Worm (Caenorhabditis elegans): ENCODE measurements around the gene R13D11.4.
"Not testable (repeated sequence)": the region's sequence is repeated elsewhere in the genome, so short reads cannot be mapped to it uniquely, and the experiment has no call there.

R13D11.4 gene

ce11 chrV:801555-802060 lies 9.0 kb upstream of the R13D11.4 start:
- TF ChIP-seq aly-1 (tag; optimal IDR thresholded peaks at IDR 0.05), result no peak
- no peak for TF ChIP-seq ceh-36 (tag; optimal IDR thresholded peaks at IDR 0.05)
- TF ChIP-seq ceh-13 (GFP tag; optimal IDR thresholded peaks at IDR 0.05), result no peak

ce11 chrV:802726-803125 lies 7.9 kb upstream of the R13D11.4 start:
- no peak for TF ChIP-seq ama-1 (optimal IDR thresholded peaks at IDR 0.05)
- TF ChIP-seq hnd-1 (tag; optimal IDR thresholded peaks at IDR 0.05), result no peak
- TF ChIP-seq scrt-1 (GFP tag; IDR thresholded peaks at IDR 0.05), result no peak
- TF ChIP-seq ceh-36 (tag; optimal IDR thresholded peaks at IDR 0.05), result no peak
- TF ChIP-seq F13C5.2 (tag; optimal IDR thresholded peaks at IDR 0.05), result no peak
- TF ChIP-seq pes-1 (GFP tag; IDR thresholded peaks at IDR 0.05), result no peak
- no peak for TF ChIP-seq flt-1 (GFP tag; IDR thresholded peaks at IDR 0.05)
- TF ChIP-seq ceh-13 (GFP tag; optimal IDR thresholded peaks at IDR 0.05), result no peak
- TF ChIP-seq tbx-37 (GFP tag; conservative IDR thresholded peaks at IDR 0.05), result no peak

- TF ChIP-seq ama-1 (optimal IDR thresholded peaks at IDR 0.05), result no peak
- TF ChIP-seq tbx-11 (GFP tag; IDR thresholded peaks at IDR 0.05), result no peak
- TF ChIP-seq pes-1 (GFP tag; IDR thresholded peaks at IDR 0.05), result no peak
- TF ChIP-seq tra-4 (tag; optimal IDR thresholded peaks at IDR 0.05), result no peak
- TF ChIP-seq ets-7 (tag; optimal IDR thresholded peaks at IDR 0.05), result no peak
- TF ChIP-seq B0310.2 (tag; optimal IDR thresholded peaks at IDR 0.05), result no peak
- no peak for TF ChIP-seq aly-1 (tag; optimal IDR thresholded peaks at IDR 0.05)
- no peak for TF ChIP-seq ceh-36 (tag; optimal IDR thresholded peaks at IDR 0.05)
- TF ChIP-seq sea-1 (GFP tag; conservative IDR thresholded peaks at IDR 0.05), result no peak
These were observed 7.1 kb upstream of the R13D11.4 start for ce11 chrV:803472-803871.

ce11 chrV:804485-804884 lies 6.1 kb upstream of the R13D11.4 start, which contains the start of gene nhr-270:
Gene nhr-270 (minus strand): TSS chrV:804741.
- TF ChIP-seq tbx-11 (GFP tag; IDR thresholded peaks at IDR 0.05), result no peak
- TF ChIP-seq pes-1 (GFP tag; IDR thresholded peaks at IDR 0.05), result no peak
- no peak for TF ChIP-seq tbx-37 (GFP tag; conservative IDR thresholded peaks at IDR 0.05)
- TF ChIP-seq hnd-1 (tag; optimal IDR thresholded peaks at IDR 0.05), result no peak
- TF ChIP-seq sea-1 (GFP tag; conservative IDR thresholded peaks at IDR 0.05), result no peak

ce11 chrV:808260-808659 lies 2.4 kb upstream of the R13D11.4 start:
- TF ChIP-seq hmbx-1 (tag; optimal IDR thresholded peaks at IDR 0.05), result no peak
- TF ChIP-seq flt-1 (GFP tag; IDR thresholded peaks at IDR 0.05), result no peak
- TF ChIP-seq ama-1 (optimal IDR thresholded peaks at IDR 0.05), result no peak
- no peak for TF ChIP-seq ceh-13 (GFP tag; optimal IDR thresholded peaks at IDR 0.05)
- no peak for TF ChIP-seq scrt-1 (GFP tag; IDR thresholded peaks at IDR 0.05)
- TF ChIP-seq aly-1 (tag; optimal IDR thresholded peaks at IDR 0.05), result no peak
- TF ChIP-seq F13C5.2 (tag; optimal IDR thresholded peaks at IDR 0.05), result no peak

- no peak for TF ChIP-seq sea-1 (GFP tag; conservative IDR thresholded peaks at IDR 0.05)
- no peak for TF ChIP-seq F13C5.2 (tag; optimal IDR thresholded peaks at IDR 0.05)
- no peak for TF ChIP-seq B0310.2 (tag; optimal IDR thresholded peaks at IDR 0.05)
- TF ChIP-seq scrt-1 (GFP tag; IDR thresholded peaks at IDR 0.05), result no peak
- no peak for TF ChIP-seq tra-4 (tag; optimal IDR thresholded peaks at IDR 0.05)
- no peak for TF ChIP-seq hnd-1 (tag; optimal IDR thresholded peaks at IDR 0.05)
- no peak for TF ChIP-seq ceh-36 (tag; optimal IDR thresholded peaks at IDR 0.05)
These were observed 2.5 kb downstream of the R13D11.4 start, which contains the start of gene R13D11.10 for ce11 chrV:813101-813500. Gene R13D11.10 (minus strand): TSS chrV:813201.

- TF ChIP-seq tra-4 (tag; optimal IDR thresholded peaks at IDR 0.05), result no peak
- no peak for TF ChIP-seq scrt-1 (GFP tag; IDR thresholded peaks at IDR 0.05)
- no peak for TF ChIP-seq hmbx-1 (tag; optimal IDR thresholded peaks at IDR 0.05)
- TF ChIP-seq tbx-11 (GFP tag; IDR thresholded peaks at IDR 0.05), result no peak
- TF ChIP-seq hmg-4 (GFP tag; optimal IDR thresholded peaks at IDR 0.05), result no peak
- TF ChIP-seq aly-1 (tag; optimal IDR thresholded peaks at IDR 0.05), result no peak
- TF ChIP-seq B0310.2 (tag; optimal IDR thresholded peaks at IDR 0.05), result no peak
- TF ChIP-seq F13C5.2 (tag; optimal IDR thresholded peaks at IDR 0.05), result no peak
These were observed 4.1 kb downstream of the R13D11.4 start, which contains the start of gene R13D11.3 for ce11 chrV:814716-815115. Gene R13D11.3 (plus strand): TSS chrV:815016.

- TF ChIP-seq tra-4 (tag; optimal IDR thresholded peaks at IDR 0.05), result no peak
- no peak for TF ChIP-seq tbx-37 (GFP tag; conservative IDR thresholded peaks at IDR 0.05)
- TF ChIP-seq F13C5.2 (tag; optimal IDR thresholded peaks at IDR 0.05), result no peak
- TF ChIP-seq scrt-1 (GFP tag; IDR thresholded peaks at IDR 0.05), result no peak
These were observed 6.6 kb downstream of the R13D11.4 start, which contains the start of gene R13D11.1 for ce11 chrV:817182-817581. Gene R13D11.1 (plus strand): TSS chrV:817482.

- not testable (repeated sequence) for TF ChIP-seq F13C5.2 (tag; optimal IDR thresholded peaks at IDR 0.05); tbx-11 (GFP tag; IDR thresholded peaks at IDR 0.05); ets-7 (tag; optimal IDR thresholded peaks at IDR 0.05)
These were observed 10.0 kb downstream of the R13D11.4 start, which contains the start of gene srx-32 for ce11 chrV:820629-821028. Gene srx-32 (minus strand): TSS chrV:820729.
